Fruit fly (Drosophila melanogaster) S2 (cell line): ENCODE results near the gene Klp31E.

Experiments
- CG8478 ChIP-seq: fragments of >200 bp; optimal IDR thresholded peaks from 2 replicates; lab custom pipeline; 2018
- CTCF ChIP-seq, 2 experiments: fragments of >200 bp; optimal IDR thresholded peaks; 2 replicates each; lab custom pipeline; 2018

dm6 chr2L:10430802-10431476, 17.1 kb downstream of the Klp31E start, which contains the start of the genes Bug22 and TfIIB:
- TF ChIP-seq CG8478 (no peak), CTCF (optimal IDR thresholded peaks at IDR 0.05; lab: Kevin White, UChicago) (no peak)
